Fruit fly (Drosophila melanogaster) whole organism, embryonic: ENCODE data around the gene CG11912.

Source experiments
- Atf6 ChIP-seq: fragments of 200-800 bp; sonication (Bioruptor generic); IDR thresholded peaks from 2 replicates; pipeline ENCODE4 v1.3.6; 2022; ENCODE audit warnings: missing biosample characterization, missing genetic modification characterization
- B-H2 ChIP-seq: fragments of 200-800 bp; sonication (Bioruptor generic); optimal IDR thresholded peaks from 2 replicates; lab custom pipeline; 2018; ENCODE audit warnings: missing biosample characterization, mild to moderate bottlenecking, missing genetic modification characterization
- BtbVII ChIP-seq: fragments of 200-800 bp; sonication (Bioruptor generic); optimal IDR thresholded peaks from 3 replicates; lab custom pipeline; 2017; ENCODE audit warnings: missing biosample characterization, mild to moderate bottlenecking, missing genetic modification characterization
- CG10431 ChIP-seq: fragments of 200-800 bp; sonication (Bioruptor generic); optimal IDR thresholded peaks from 3 replicates; lab custom pipeline; 2018; ENCODE audit warnings: missing biosample characterization, mild to moderate bottlenecking, missing genetic modification characterization
- CG11504 ChIP-seq: fragments of 200-800 bp; sonication (Bioruptor generic); optimal IDR thresholded peaks from 3 replicates; lab custom pipeline; 2019; ENCODE audit warnings: missing biosample characterization, mild to moderate bottlenecking, missing genetic modification characterization, moderate library complexity
- CG12155 ChIP-seq: fragments of 200-800 bp; sonication (Bioruptor generic); optimal IDR thresholded peaks from 3 replicates; lab custom pipeline; 2016; ENCODE audit warnings: missing biosample characterization, missing genetic modification characterization
- CG13123 ChIP-seq: fragments of 200-800 bp; sonication (Bioruptor generic); optimal IDR thresholded peaks from 2 replicates; lab custom pipeline; 2016; ENCODE audit warnings: missing biosample characterization, missing genetic modification characterization
- CG17612 ChIP-seq: fragments of 200-800 bp; sonication (Bioruptor generic); IDR thresholded peaks from 2 replicates; pipeline ENCODE4 v1.3.6; 2022; ENCODE audit warnings: missing biosample characterization, missing genetic modification characterization
- CG18619 ChIP-seq: fragments of 200-800 bp; sonication (Bioruptor generic); optimal IDR thresholded peaks from 3 replicates; lab custom pipeline; 2017; ENCODE audit warnings: missing biosample characterization, mild to moderate bottlenecking, missing genetic modification characterization
- CG2889 ChIP-seq: fragments of 200-800 bp; sonication (Bioruptor generic); IDR thresholded peaks from 3 replicates; pipeline ENCODE4 v1.3.6; 2022; ENCODE audit warnings: missing biosample characterization, missing genetic modification characterization
- CG30431 ChIP-seq: fragments of 200-800 bp; sonication (Bioruptor generic); optimal IDR thresholded peaks from 2 replicates; lab custom pipeline; 2017; ENCODE audit warnings: missing biosample characterization, missing genetic modification characterization
- CG3065 ChIP-seq: fragments of 200-800 bp; sonication (Bioruptor generic); optimal IDR thresholded peaks from 2 replicates; lab custom pipeline; 2016; ENCODE audit warnings: missing biosample characterization, missing genetic modification characterization
- CG31388 ChIP-seq: fragments of 200-800 bp; sonication (Bioruptor generic); optimal IDR thresholded peaks from 2 replicates; lab custom pipeline; 2016; ENCODE audit warnings: missing biosample characterization, missing genetic modification characterization
- CG31441 ChIP-seq: fragments of 200-800 bp; sonication (Bioruptor generic); IDR thresholded peaks from 2 replicates; pipeline ENCODE4 v1.3.6; 2022; ENCODE audit warnings: missing biosample characterization, missing genetic modification characterization
- CG4820 ChIP-seq: fragments of 200-800 bp; sonication (Bioruptor generic); optimal IDR thresholded peaks from 3 replicates; lab custom pipeline; 2016; ENCODE audit warnings: missing biosample characterization, missing genetic modification characterization
- CG6683 ChIP-seq: fragments of 200-800 bp; sonication (Bioruptor generic); optimal IDR thresholded peaks from 2 replicates; lab custom pipeline; 2017; ENCODE audit warnings: missing biosample characterization, mild to moderate bottlenecking, missing genetic modification characterization, missing genetic modification reagents
- CG8359 ChIP-seq: fragments of 200-800 bp; sonication (Bioruptor generic); optimal IDR thresholded peaks from 2 replicates; lab custom pipeline; 2017; ENCODE audit warnings: missing biosample characterization, mild to moderate bottlenecking, missing genetic modification characterization, borderline replicate concordance
- CG9727 ChIP-seq: fragments of 200-800 bp; sonication (Bioruptor generic); optimal IDR thresholded peaks from 3 replicates; lab custom pipeline; 2017; ENCODE audit warnings: missing biosample characterization, mild to moderate bottlenecking, missing genetic modification characterization
- CG9817 ChIP-seq: fragments of 200-800 bp; sonication (Bioruptor generic); optimal IDR thresholded peaks from 2 replicates; lab custom pipeline; 2018; ENCODE audit warnings: missing biosample characterization, mild to moderate bottlenecking, missing genetic modification characterization, moderate library complexity
- CHES-1-like ChIP-seq: fragments of 200-800 bp; sonication (Bioruptor generic); optimal IDR thresholded peaks from 2 replicates; lab custom pipeline; 2016; ENCODE audit warnings: missing biosample characterization, missing genetic modification characterization
- CTCF ChIP-seq: fragments of 200-800 bp; sonication (Bioruptor generic); optimal IDR thresholded peaks from 2 replicates; lab custom pipeline; 2017; ENCODE audit warnings: missing biosample characterization, mild to moderate bottlenecking, missing genetic modification characterization, moderate library complexity
- CkIIα-i1 ChIP-seq: fragments of 200-800 bp; sonication (Bioruptor generic); IDR thresholded peaks from 2 replicates; pipeline ENCODE4 v1.3.6; 2022; ENCODE audit warnings: missing biosample characterization, missing genetic modification characterization
- Dref ChIP-seq: fragments of 200-800 bp; sonication (Bioruptor generic); IDR thresholded peaks from 2 replicates; pipeline ENCODE4 v1.3.6; 2022; ENCODE audit warnings: missing biosample characterization, missing genetic modification characterization
- Drgx ChIP-seq: fragments of 200-800 bp; sonication (Bioruptor generic); IDR thresholded peaks from 2 replicates; pipeline ENCODE4 v1.3.6; 2022; ENCODE audit warnings: missing biosample characterization, missing genetic modification characterization
- E2f2 ChIP-seq: fragments of 200-800 bp; sonication (Bioruptor generic); IDR thresholded peaks from 2 replicates; pipeline ENCODE4 v1.3.6; 2022; ENCODE audit warnings: missing biosample characterization, missing genetic modification characterization
- Fer2 ChIP-seq: fragments of 200-800 bp; sonication (Bioruptor generic); optimal IDR thresholded peaks from 2 replicates; lab custom pipeline; 2018; ENCODE audit warnings: missing biosample characterization, mild to moderate bottlenecking, missing genetic modification characterization, moderate library complexity
- Fer3 ChIP-seq: fragments of 200-800 bp; sonication (Bioruptor generic); optimal IDR thresholded peaks from 2 replicates; lab custom pipeline; 2018; ENCODE audit warnings: missing biosample characterization, mild to moderate bottlenecking, missing genetic modification characterization, moderate library complexity
- Lim3 ChIP-seq: fragments of 200-800 bp; sonication (Bioruptor generic); IDR thresholded peaks from 2 replicates; pipeline ENCODE4 v1.3.6; 2022; ENCODE audit warnings: missing biosample characterization, missing genetic modification characterization
- Optix ChIP-seq: fragments of 200-800 bp; sonication (Bioruptor generic); IDR thresholded peaks from 3 replicates; pipeline ENCODE4 v1.3.6; 2022; ENCODE audit warnings: missing biosample characterization, missing genetic modification characterization
- Rx ChIP-seq: fragments of 200-800 bp; sonication (Bioruptor generic); IDR thresholded peaks from 2 replicates; pipeline ENCODE4 v1.3.6; 2022; ENCODE audit warnings: missing biosample characterization, missing genetic modification characterization
- Scr ChIP-seq: fragments of 200-800 bp; sonication (Bioruptor generic); IDR thresholded peaks from 2 replicates; pipeline ENCODE4 v1.3.6; 2022; ENCODE audit warnings: missing biosample characterization, missing genetic modification characterization; ENCODE audit not compliant: partially characterized antibody
- Taf1 ChIP-seq: fragments of 200-800 bp; sonication (Bioruptor generic); IDR thresholded peaks from 2 replicates; pipeline ENCODE4 v1.3.6; 2022; ENCODE audit warnings: missing biosample characterization, missing genetic modification characterization
- Xrp1 ChIP-seq: fragments of 200-800 bp; sonication (Bioruptor generic); IDR thresholded peaks from 2 replicates; pipeline ENCODE4 v1.3.6; 2022; ENCODE audit warnings: missing biosample characterization, missing genetic modification characterization
- bigmax ChIP-seq: fragments of 200-800 bp; sonication (Bioruptor generic); optimal IDR thresholded peaks from 2 replicates; lab custom pipeline; 2018; ENCODE audit warnings: missing biosample characterization, mild to moderate bottlenecking, missing genetic modification characterization
- btn ChIP-seq: fragments of 200-800 bp; sonication (Bioruptor generic); optimal IDR thresholded peaks from 2 replicates; lab custom pipeline; 2016; ENCODE audit warnings: missing biosample characterization, missing genetic modification characterization
- hkb ChIP-seq, 2 experiments: fragments of 200-800 bp in 1 of 2; fragments of >200 bp in 1 of 2; sonication (Bioruptor generic) in 1 of 2; IDR thresholded peaks in 1 of 2; optimal IDR thresholded peaks in 1 of 2; 2 replicates each; pipeline versions ENCODE4 v1.3.6 to Lab custom; 2017 to 2022; ENCODE audit warnings: missing biosample characterization in 1 of 2, missing genetic modification characterization in 1 of 2
- ind ChIP-seq: fragments of 200-800 bp; sonication (Bioruptor generic); optimal IDR thresholded peaks from 3 replicates; lab custom pipeline; 2016; ENCODE audit warnings: missing biosample characterization, missing genetic modification characterization
- nau ChIP-seq: fragments of 200-800 bp; sonication (Bioruptor generic); optimal IDR thresholded peaks from 3 replicates; lab custom pipeline; 2017; ENCODE audit warnings: missing biosample characterization, mild to moderate bottlenecking, missing genetic modification characterization, missing genetic modification reagents
- nom ChIP-seq: fragments of 200-800 bp; sonication (Bioruptor generic); optimal IDR thresholded peaks from 2 replicates; lab custom pipeline; 2017; ENCODE audit warnings: missing biosample characterization, missing genetic modification characterization, mild to moderate bottlenecking, moderate library complexity, missing genetic modification reagents
- odd ChIP-seq: fragments of 200-800 bp; sonication (Bioruptor generic); optimal IDR thresholded peaks from 2 replicates; lab custom pipeline; 2017; ENCODE audit warnings: missing biosample characterization, mild to moderate bottlenecking, missing genetic modification characterization
- pnt ChIP-seq: fragments of 200-800 bp; sonication (Bioruptor generic); optimal IDR thresholded peaks from 3 replicates; lab custom pipeline; 2016; ENCODE audit warnings: missing biosample characterization, missing genetic modification characterization
- ranshi ChIP-seq: fragments of 200-800 bp; sonication (Bioruptor generic); IDR thresholded peaks from 2 replicates; pipeline ENCODE4 v1.3.6; 2022; ENCODE audit warnings: missing biosample characterization, missing genetic modification characterization
- sens ChIP-seq: fragments of 200-800 bp; sonication (Bioruptor generic); peaks from one replicate; lab custom pipeline; 2016; ENCODE audit warnings: missing biosample characterization, missing genetic modification characterization
- ttk ChIP-seq: fragments of 200-800 bp; sonication (Bioruptor generic); IDR thresholded peaks from 2 replicates; pipeline ENCODE4 v2.1.2; 2022; ENCODE audit warnings: missing biosample characterization, missing genetic modification characterization
- tup ChIP-seq: fragments of 200-800 bp; sonication (Bioruptor generic); optimal IDR thresholded peaks from 2 replicates; lab custom pipeline; 2016; ENCODE audit warnings: missing biosample characterization, mild to moderate bottlenecking, missing genetic modification characterization, moderate library complexity
- twi ChIP-seq: fragments of 200-800 bp; optimal IDR thresholded peaks from 2 replicates; lab custom pipeline; 2019; ENCODE audit warnings: missing biosample characterization, mild to moderate bottlenecking, missing genetic modification characterization, moderate library complexity
- vfl ChIP-seq: fragments of 200-800 bp; sonication (Bioruptor generic); optimal IDR thresholded peaks from 2 replicates; lab custom pipeline; 2016; ENCODE audit warnings: missing biosample characterization, missing genetic modification characterization
- vnd ChIP-seq: fragments of 200-800 bp; sonication (Bioruptor generic); IDR thresholded peaks from 3 replicates; pipeline ENCODE4 v1.3.6; 2022; ENCODE audit warnings: missing biosample characterization, missing genetic modification characterization; ENCODE audit not compliant: partially characterized antibody
- zen ChIP-seq: fragments of 200-800 bp; sonication (Bioruptor generic); optimal IDR thresholded peaks from 3 replicates; lab custom pipeline; 2018; ENCODE audit warnings: missing biosample characterization, mild to moderate bottlenecking, missing genetic modification characterization, moderate library complexity

The CG11912 gene

dm6 chr2L:297480-298284 is 21.4 kb downstream of the CG11912 start, which contains the start of gene Pi3K21B (continued):
- peak; percentile 87 for TF ChIP-seq CHES-1-like
- peak; percentile 70 for TF ChIP-seq CG3065 (GFP tag; lab: Kevin White, UChicago)
- TF ChIP-seq CG11504 (tag; lab: Kevin White, UChicago): peak; percentile 88
- peak; percentile 54 for TF ChIP-seq nau (GFP tag; lab: Kevin White, UChicago)
- TF ChIP-seq Taf1 (GFP tag; lab: Robert Waterston, UW): peak; percentile 54; the same call in 1 of the 2 replicates
- peak; percentile 82 for TF ChIP-seq Atf6 (GFP tag; lab: Robert Waterston, UW)
- TF ChIP-seq CG9817 (tag; lab: Kevin White, UChicago): peak; percentile 93
- peak; percentile 94 for TF ChIP-seq B-H2
- TF ChIP-seq E2f2: peak; percentile 88
- TF ChIP-seq CG12155 (GFP tag; lab: Kevin White, UChicago): peak; percentile 92
- TF ChIP-seq pnt: peak; percentile 79
- peak; percentile 58 for TF ChIP-seq CG8359 (GFP tag; lab: Kevin White, UChicago)
- peak; percentile 43 for TF ChIP-seq Dref
- peak; percentile 85; the same call in 1 of the 2 replicates for TF ChIP-seq ranshi (GFP tag; lab: Robert Waterston, UW)
- TF ChIP-seq CG4820: peak; percentile 88
- peak; percentile 69 for TF ChIP-seq btn (GFP tag; lab: Kevin White, UChicago)
- peak; percentile 79 for TF ChIP-seq CG30431 (GFP tag; lab: Kevin White, UChicago)
- TF ChIP-seq bigmax (GFP tag; lab: Kevin White, UChicago): peak; percentile 4
- TF ChIP-seq CkIIα-i1 (GFP tag; lab: Robert Waterston, UW): no peak
- peak; percentile 60 for TF ChIP-seq CG6683 (GFP tag; lab: Kevin White, UChicago)
- peak; percentile 87 for TF ChIP-seq CG18619
- peak; percentile 83 for TF ChIP-seq Xrp1 (GFP tag; lab: Robert Waterston, UW)
- peak; percentile 56 for TF ChIP-seq Drgx
- TF ChIP-seq CG17612 (GFP tag; lab: Robert Waterston, UW): peak; percentile 52; the same call in 1 of the 2 replicates
- peak; percentile 40 for TF ChIP-seq hkb (optimal IDR thresholded peaks at IDR 0.05; lab: Kevin White, UChicago)
- peak; percentile 82 for TF ChIP-seq hkb (GFP tag; IDR thresholded peaks at IDR 0.05; lab: Robert Waterston, UW)
- peak; percentile 29 for TF ChIP-seq CTCF (GFP tag; lab: Kevin White, UChicago)
- TF ChIP-seq BtbVII (GFP tag; lab: Kevin White, UChicago): peak; percentile 73
- TF ChIP-seq Rx: peak; percentile 84
- TF ChIP-seq CG2889: peak; percentile 75
- TF ChIP-seq vfl (GFP tag; lab: Kevin White, UChicago): peak; percentile 92
- TF ChIP-seq ttk (GFP tag; lab: Robert Waterston, UW): peak; percentile 84
- TF ChIP-seq CG31441 (GFP tag; lab: Robert Waterston, UW): peak; percentile 87
- peak; percentile 82 for TF ChIP-seq CG31388
- TF ChIP-seq Scr (GFP tag; lab: Robert Waterston, UW): no peak
- TF ChIP-seq ind (GFP tag; lab: Kevin White, UChicago): peak; percentile 92
- peak; percentile 96 for TF ChIP-seq sens
- TF ChIP-seq Fer3: peak; percentile 89
- peak; percentile 80 for TF ChIP-seq CG13123 (GFP tag; lab: Kevin White, UChicago)
- TF ChIP-seq vnd (GFP tag; lab: Robert Waterston, UW): no peak
- no peak for TF ChIP-seq Lim3 (GFP tag; lab: Robert Waterston, UW)
- peak; percentile 59; the same call in 1 of the 3 replicates for TF ChIP-seq Optix (GFP tag; lab: Robert Waterston, UW)
- peak; percentile 90 for TF ChIP-seq tup
- TF ChIP-seq odd (GFP tag; lab: Kevin White, UChicago): peak; percentile 75
- peak; percentile 84 for TF ChIP-seq twi (tag; lab: Kevin White, UChicago)
- TF ChIP-seq CG10431 (GFP tag; lab: Kevin White, UChicago): peak; percentile 78
- peak; percentile 91 for TF ChIP-seq zen
- TF ChIP-seq Fer2: peak; percentile 88
- TF ChIP-seq CG9727: peak; percentile 87
- TF ChIP-seq nom (GFP tag; lab: Kevin White, UChicago): peak; percentile 59
